Worm (Caenorhabditis elegans): ENCODE data around the gene subs-4.

subs-4 gene

ce11 chrIII:11352840-11353239, 29.2 kb upstream of the subs-4 start (continued):
- TF ChIP-seq hlh-30 (tag; optimal IDR thresholded peaks at IDR 0.05; ENCODE audit: insufficient read depth): peak; percentile 45
- TF ChIP-seq dmd-9 (GFP tag; IDR thresholded peaks at IDR 0.05): 0 out of 2 replicates have a peak, but pooled peaks have one; percentile 34
- TF ChIP-seq daf-16 (GFP tag; optimal IDR thresholded peaks at IDR 0.05): peak; percentile 29 to 32
- TF ChIP-seq daf-16 (tag; optimal IDR thresholded peaks at IDR 0.05): peak; percentile 29
- TF ChIP-seq egl-27 (tag; optimal IDR thresholded peaks at IDR 0.05): no peak
- peak; percentile 14 for TF ChIP-seq rbr-2 (tag; optimal IDR thresholded peaks at IDR 0.05)
- no peak for TF ChIP-seq T20F7.1 (GFP tag; optimal IDR thresholded peaks at IDR 0.05)
- TF ChIP-seq lin-1 (GFP tag; IDR thresholded peaks at IDR 0.05): no peak
- TF ChIP-seq daf-12 (tag; optimal IDR thresholded peaks at IDR 0.05): no peak
- no peak for TF ChIP-seq ZK546.5 (tag; optimal IDR thresholded peaks at IDR 0.05)
- no peak for TF ChIP-seq lin-15B (tag; optimal IDR thresholded peaks at IDR 0.05)
- TF ChIP-seq hlh-11 (tag; optimal IDR thresholded peaks at IDR 0.05): peak; percentile 23
- no peak for TF ChIP-seq attf-4 (tag; optimal IDR thresholded peaks at IDR 0.05)
- no peak for TF ChIP-seq duxl-1 (tag; optimal IDR thresholded peaks at IDR 0.05; ENCODE audit: poor library complexity)
- no peak for TF ChIP-seq skn-1 (tag; optimal IDR thresholded peaks at IDR 0.05)
- TF ChIP-seq php-3 (GFP tag; IDR thresholded peaks at IDR 0.05): no peak
- peak; percentile 57; the same call in 1 of the 2 replicates for TF ChIP-seq Y75B8A.6 (GFP tag; IDR thresholded peaks at IDR 0.05)
- TF ChIP-seq lin-39 (tag; optimal IDR thresholded peaks at IDR 0.05): no peak
- TF ChIP-seq ceh-82 (tag; optimal IDR thresholded peaks at IDR 0.05): no peak
- no peak for TF ChIP-seq daf-8 (GFP tag; IDR thresholded peaks at IDR 0.05)
- no peak for TF ChIP-seq snpc-1.2 (GFP tag; IDR thresholded peaks at IDR 0.05)
- TF ChIP-seq dmd-8 (GFP tag; IDR thresholded peaks at IDR 0.05): peak; percentile 79; the same call in 1 of the 2 replicates
- TF ChIP-seq ztf-11 (tag; optimal IDR thresholded peaks at IDR 0.05): no peak
- TF ChIP-seq arid-1 (GFP tag; conservative IDR thresholded peaks at IDR 0.05): peak; percentile 82

DNA sequence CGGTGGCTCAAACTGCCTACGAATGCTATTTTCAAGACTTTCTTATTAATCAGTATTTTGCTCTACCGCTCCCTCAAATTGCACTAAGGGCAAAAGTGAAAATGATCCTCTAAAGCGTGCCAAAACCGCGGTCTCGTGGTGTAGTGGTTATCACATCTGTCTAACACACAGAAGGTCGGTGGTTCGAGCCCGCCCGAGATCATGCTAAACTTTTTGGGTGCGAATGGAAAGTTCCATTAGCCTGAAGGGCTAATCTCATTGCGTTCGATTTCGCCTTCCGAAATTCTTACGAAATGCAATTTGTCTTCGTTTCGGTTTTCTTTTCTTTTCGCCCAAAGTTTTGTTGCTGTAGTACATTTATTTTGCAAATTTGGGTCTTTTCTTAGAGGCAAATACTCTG, 28.5 kb upstream of the subs-4 start:
- TF ChIP-seq hif-1 (tag; optimal IDR thresholded peaks at IDR 0.05) (no peak), nhr-237 (tag; optimal IDR thresholded peaks at IDR 0.05) (no peak), ceh-32 (tag; optimal IDR thresholded peaks at IDR 0.05; ENCODE audit: poor library complexity) (no peak), F10B5.3 (tag; optimal IDR thresholded peaks at IDR 0.05) (no peak), ceh-44 (GFP tag; IDR thresholded peaks at IDR 0.05) (peak; percentile 65), egl-27 (tag; optimal IDR thresholded peaks at IDR 0.05) (no peak), spr-1 (tag; optimal IDR thresholded peaks at IDR 0.05) (no peak), daf-16 (GFP tag; optimal IDR thresholded peaks at IDR 0.05) (no peak), daf-16 (tag; optimal IDR thresholded peaks at IDR 0.05) (peak; percentile 26), zfp-3 (GFP tag; conservative IDR thresholded peaks at IDR 0.05) (no peak), spr-3 (GFP tag; optimal IDR thresholded peaks at IDR 0.05) (no peak), skn-1 (tag; optimal IDR thresholded peaks at IDR 0.05) (no peak), hlh-30 (tag; optimal IDR thresholded peaks at IDR 0.05; ENCODE audit: insufficient read depth) (peak; percentile 33), ceh-28 (tag; optimal IDR thresholded peaks at IDR 0.05) (no peak), F49E8.2 (tag; optimal IDR thresholded peaks at IDR 0.05; ENCODE audit: borderline replicate concordance) (no peak), daf-12 (tag; optimal IDR thresholded peaks at IDR 0.05) (no peak), mxl-3 (GFP tag; optimal IDR thresholded peaks at IDR 0.05) (peak; percentile 41), T20F7.1 (GFP tag; optimal IDR thresholded peaks at IDR 0.05) (no peak), attf-4 (tag; optimal IDR thresholded peaks at IDR 0.05) (no peak), aha-1 (tag) (peak; percentile 48), ces-1 (GFP tag; optimal IDR thresholded peaks at IDR 0.05) (peak; percentile 35), zip-11 (GFP tag; IDR thresholded peaks at IDR 0.05) (no peak), unc-130 (GFP tag; optimal IDR thresholded peaks at IDR 0.05) (peak; percentile 16), F44E2.7 (GFP tag; IDR thresholded peaks at IDR 0.05) (0 out of 2 replicates have a peak, but pooled peaks have one; percentile 30), daf-19 (GFP tag; conservative IDR thresholded peaks at IDR 0.05) (0 out of 2 replicates have a peak, but pooled peaks have one; percentile 65), ama-1 (optimal IDR thresholded peaks at IDR 0.05) (no peak), hlh-11 (tag; optimal IDR thresholded peaks at IDR 0.05) (peak; percentile 10), ZK337.2 (GFP tag; IDR thresholded peaks at IDR 0.05) (peak; percentile 24; the same call in 1 of the 2 replicates), saeg-2 (GFP tag; IDR thresholded peaks at IDR 0.05) (no peak), mes-2 (tag; optimal IDR thresholded peaks at IDR 0.05; ENCODE audit: poor library complexity, severe bottlenecking) (peak; percentile 52), vab-7 (GFP tag; IDR thresholded peaks at IDR 0.05) (peak; percentile 69), dmd-8 (GFP tag; IDR thresholded peaks at IDR 0.05) (0 out of 2 replicates have a peak, but pooled peaks have one; percentile 59), lim-7 (GFP tag; IDR thresholded peaks at IDR 0.05) (peak; percentile 69), zip-2 (tag; optimal IDR thresholded peaks at IDR 0.05) (no peak), pqm-1 (tag; optimal IDR thresholded peaks at IDR 0.05) (no peak)
